Fruit fly (Drosophila melanogaster): Measurements from ENCODE around the gene pll.
A peak's percentile ranks its signal among the peaks of the same experiment; 100 is the strongest.

DNA sequence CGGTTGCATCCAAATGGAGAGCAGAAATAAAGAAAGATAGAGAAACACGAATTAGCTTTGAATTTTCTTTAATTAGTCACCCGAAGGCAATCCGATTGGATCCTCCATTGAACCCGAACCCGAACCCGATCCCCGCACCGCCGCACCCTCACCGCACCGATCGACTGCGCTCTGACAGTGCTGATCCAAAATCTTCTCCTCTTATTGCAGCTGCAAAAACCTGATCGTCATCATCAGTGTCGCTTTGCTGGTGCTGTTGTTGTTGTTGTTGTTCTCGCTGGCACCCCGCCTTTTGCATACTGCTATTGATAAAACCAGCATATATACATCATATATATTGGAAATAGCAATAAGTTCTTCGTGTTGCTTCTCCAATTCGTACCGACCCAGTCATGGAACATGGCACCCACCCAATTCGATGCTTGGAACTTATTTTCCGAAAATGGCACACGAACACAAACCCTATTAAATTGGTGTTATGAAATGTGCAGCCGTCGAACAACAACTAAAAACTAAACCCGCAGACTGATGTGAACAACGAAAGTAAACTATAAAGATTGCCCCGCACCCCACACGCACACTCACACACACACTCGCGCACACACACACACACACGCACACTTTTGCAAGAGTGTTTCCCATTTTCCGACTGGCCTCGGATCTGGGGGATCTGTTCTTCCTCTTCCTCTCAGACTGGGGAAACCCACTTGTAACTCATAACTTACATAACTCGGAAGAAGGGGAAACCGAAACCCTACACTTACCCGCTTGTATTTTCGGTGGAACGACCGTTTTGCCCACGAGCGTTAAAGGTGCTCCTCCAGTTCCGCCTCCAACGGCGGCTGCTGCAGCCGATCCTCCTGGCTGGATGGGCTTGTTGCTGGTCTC is 17.6 kb upstream of the pll start:
- TF ChIP-seq Eip93F (GFP tag; optimal IDR thresholded peaks at IDR 0.05) (no peak), CG6854 (GFP tag; optimal IDR thresholded peaks at IDR 0.05) (peak; percentile 44), lz (GFP tag; optimal IDR thresholded peaks at IDR 0.05) (no peak), CG10631 (GFP tag; optimal IDR thresholded peaks at IDR 0.05) (no peak), ss (GFP tag; optimal IDR thresholded peaks at IDR 0.05) (peak; percentile 22 to 44), Lpt (GFP tag; optimal IDR thresholded peaks at IDR 0.05) (peak; percentile 6), Eip75B (GFP tag; optimal IDR thresholded peaks at IDR 0.05) (no peak)

Data from whole organism, prepupa.